Worm (Caenorhabditis elegans) whole organism, L4 larva: ENCODE data around the gene sqt-1.

Experiments used
- F44E2.7 ChIP-seq: fragments of 200-800 bp; sonication (Bioruptor generic); IDR thresholded peaks from 2 replicates; pipeline ENCODE4 v2.1.2; 2022; ENCODE audit warnings: missing genetic modification characterization, missing compliant biosample characterization
- F49E8.2 ChIP-seq: sonication (generic microtip); optimal IDR thresholded peaks from 2 replicates; lab custom pipeline; 2016; ENCODE audit warnings: missing compliant biosample characterization, mild to moderate bottlenecking, missing genetic modification characterization, borderline replicate concordance
- T26A8.4 ChIP-seq: fragments of 200-800 bp; sonication (Bioruptor generic); IDR thresholded peaks from 2 replicates; pipeline ENCODE4 v1.3.6; 2022; ENCODE audit warnings: missing genetic modification characterization, missing compliant biosample characterization
- ceh-20 ChIP-seq: fragments of 200-800 bp; sonication (Bioruptor generic); IDR thresholded peaks from 2 replicates; pipeline ENCODE4 v1.3.6; 2022; ENCODE audit warnings: missing genetic modification reagents, missing genetic modification characterization, missing compliant biosample characterization
- ceh-44 ChIP-seq: fragments of 200-800 bp; sonication (Bioruptor generic); IDR thresholded peaks from 2 replicates; pipeline ENCODE4 v1.3.6; 2022; ENCODE audit warnings: missing genetic modification reagents, missing genetic modification characterization, missing compliant biosample characterization
- ceh-62 ChIP-seq: sonication (generic microtip); optimal IDR thresholded peaks from 2 replicates; lab custom pipeline; 2017; ENCODE audit warnings: missing biosample characterization, missing genetic modification characterization
- ceh-82 ChIP-seq: sonication (generic microtip); optimal IDR thresholded peaks from 2 replicates; lab custom pipeline; 2017; ENCODE audit warnings: missing biosample characterization, missing genetic modification characterization
- cey-2 ChIP-seq: sonication (generic microtip); optimal IDR thresholded peaks from 3 replicates; lab custom pipeline; 2017; ENCODE audit warnings: missing genetic modification characterization, mild to moderate bottlenecking, missing compliant biosample characterization, antibody characterized with exemption, borderline replicate concordance; ENCODE audit not compliant: insufficient read depth
- daf-8 ChIP-seq: fragments of 200-800 bp; sonication (Bioruptor generic); IDR thresholded peaks from 2 replicates; pipeline ENCODE4 v1.3.6; 2022; ENCODE audit warnings: missing genetic modification characterization, missing compliant biosample characterization
- dpl-1 ChIP-seq: fragments of 150-350 bp; optimal IDR thresholded peaks from 2 replicates; lab custom pipeline; 2014; ENCODE audit warnings: missing biosample characterization, missing genetic modification reagents, missing genetic modification characterization
- jun-1 ChIP-seq: fragments of 150-350 bp; optimal IDR thresholded peaks from 2 replicates; lab custom pipeline; 2014; ENCODE audit warnings: missing biosample characterization, missing genetic modification reagents, missing genetic modification characterization
- lim-7 ChIP-seq: fragments of 200-800 bp; sonication (Bioruptor generic); IDR thresholded peaks from 2 replicates; pipeline ENCODE4 v1.3.6; 2022; ENCODE audit warnings: missing genetic modification characterization, missing compliant biosample characterization
- lin-1 ChIP-seq: fragments of 200-800 bp; sonication (Bioruptor generic); IDR thresholded peaks from 2 replicates; pipeline ENCODE4 v1.3.6; 2022; ENCODE audit warnings: missing genetic modification reagents, missing genetic modification characterization, missing compliant biosample characterization
- lin-38 ChIP-seq: fragments of 200-800 bp; sonication (Bioruptor generic); IDR thresholded peaks from 2 replicates; pipeline ENCODE4 v1.3.6; 2022; ENCODE audit warnings: missing genetic modification reagents, missing genetic modification characterization, missing compliant biosample characterization
- madf-5 ChIP-seq, 2 experiments: fragments of 200-800 bp; sonication (Bioruptor generic); IDR thresholded peaks; 2 replicates each; pipeline ENCODE4 v1.3.6; 2022; ENCODE audit warnings: missing compliant biosample characterization in 2 of 2, missing genetic modification characterization in 2 of 2
- nhr-28 ChIP-seq: fragments of 150-350 bp; optimal IDR thresholded peaks from 2 replicates; lab custom pipeline; 2014; ENCODE audit warnings: missing biosample characterization, missing genetic modification characterization
- nhr-41 ChIP-seq: fragments of 200-800 bp; sonication (Bioruptor generic); IDR thresholded peaks from 2 replicates; pipeline ENCODE4 v1.3.6; 2022; ENCODE audit warnings: missing genetic modification reagents, missing genetic modification characterization, missing compliant biosample characterization
- nhr-77 ChIP-seq: fragments of 150-350 bp; optimal IDR thresholded peaks from 2 replicates; lab custom pipeline; 2014; ENCODE audit warnings: missing biosample characterization, missing genetic modification characterization
- rbr-2 ChIP-seq: sonication (generic microtip); optimal IDR thresholded peaks from 2 replicates; lab custom pipeline; 2016; ENCODE audit warnings: missing genotype, missing genetic modification characterization, missing compliant biosample characterization
- set-16 ChIP-seq: fragments of 200-800 bp; sonication (Bioruptor generic); IDR thresholded peaks from 2 replicates; pipeline ENCODE4 v1.3.6; 2022; ENCODE audit warnings: missing genetic modification reagents, missing genetic modification characterization, missing compliant biosample characterization
- zip-2 ChIP-seq: fragments of 150-350 bp; optimal IDR thresholded peaks from 2 replicates; lab custom pipeline; 2014; ENCODE audit warnings: missing biosample characterization, missing genetic modification characterization

Gene sqt-1

ce11 chrII:11290109-11290784, 47.4 kb downstream of the sqt-1 start, which contains the start of gene C47G2.3 (continued):
- TF ChIP-seq nhr-77 (tag; lab: Kevin White, UChicago) (no peak), jun-1 (tag; lab: Kevin White, UChicago) (no peak), F49E8.2 (tag; lab: Kevin White, UChicago) (no peak)

- TF ChIP-seq ceh-82 (tag; lab: Kevin White, UChicago): no peak
- no peak for TF ChIP-seq lin-38
- TF ChIP-seq zip-2 (tag; lab: Kevin White, UChicago): no peak
- no peak for TF ChIP-seq lim-7
- TF ChIP-seq lin-1 (GFP tag; lab: Robert Waterston, UW): no peak
- no peak for TF ChIP-seq T26A8.4 (GFP tag; lab: Robert Waterston, UW)
- TF ChIP-seq daf-8 (GFP tag; lab: Robert Waterston, UW): no peak
- no peak for TF ChIP-seq F44E2.7 (GFP tag; lab: Robert Waterston, UW)
- no peak for TF ChIP-seq madf-5 (GFP tag; IDR thresholded peaks at IDR 0.05; lab: Robert Waterston, UW)
- no peak for TF ChIP-seq nhr-28 (tag; lab: Kevin White, UChicago)
- TF ChIP-seq cey-2 (tag; lab: Kevin White, UChicago): no peak
- no peak for TF ChIP-seq dpl-1 (GFP tag; lab: Kevin White, UChicago)
- no peak for TF ChIP-seq rbr-2 (tag; lab: Kevin White, UChicago)
- no peak for TF ChIP-seq ceh-62 (tag; lab: Kevin White, UChicago)
- TF ChIP-seq ceh-20 (GFP tag; lab: Robert Waterston, UW): no peak
- TF ChIP-seq ceh-44 (GFP tag; lab: Robert Waterston, UW): no peak
- TF ChIP-seq nhr-41 (GFP tag; lab: Robert Waterston, UW): no peak
- TF ChIP-seq set-16 (GFP tag; lab: Robert Waterston, UW): no peak
- TF ChIP-seq, all 104 proteins: peak for 0
Measured at ce11 chrII:11288148-11288547, 49.5 kb downstream of the sqt-1 start.
